In genomic region chrII:14488661-14489060, ce11 we compare ENCODE assay signal across 2 worm cellular contexts.
TF ChIP-seq lines count a peak whose summit lies in the region.

Gene usp-14 (minus strand): TSS chrII:14488688.

TF ChIP-seq in whole organism, L1 larva, 84 proteins besides CTCF, POLR2A, EP300 and RAD21 (continued from another document):
- TF ChIP-seq efl-1 (optimal IDR thresholded peaks at IDR 0.05; lab: Kevin White, UChicago) (peak; percentile 77 to 80), efl-1 (GFP tag; optimal IDR thresholded peaks at IDR 0.05 in 1 of 2; lab: Kevin White, UChicago) (peak; percentile 82 to 98), sup-37 (GFP tag; optimal IDR thresholded peaks at IDR 0.05; lab: Kevin White, UChicago) (no peak), C34B4.2 (tag; optimal IDR thresholded peaks at IDR 0.05; lab: Kevin White, UChicago) (no peak), Y116A8C.19 (tag; optimal IDR thresholded peaks at IDR 0.05; lab: Kevin White, UChicago; ENCODE audit: borderline replicate concordance) (no peak), ceh-88 (GFP tag; IDR thresholded peaks at IDR 0.05; lab: Robert Waterston, UW) (no peak), rnt-1 (tag; optimal IDR thresholded peaks at IDR 0.05; lab: Kevin White, UChicago) (peak; percentile 72), efl-3 (GFP tag; optimal IDR thresholded peaks at IDR 0.05; lab: Kevin White, UChicago) (no peak), hlh-17 (GFP tag; optimal IDR thresholded peaks at IDR 0.05; lab: Kevin White, UChicago; ENCODE audit: borderline replicate concordance) (no peak), nhr-20 (tag; optimal IDR thresholded peaks at IDR 0.05; lab: Kevin White, UChicago) (peak; percentile 67), sox-4 (tag; optimal IDR thresholded peaks at IDR 0.05; lab: Kevin White, UChicago) (no peak), mep-1 (tag; optimal IDR thresholded peaks at IDR 0.05; lab: Kevin White, UChicago) (peak; percentile 66), nhr-237 (tag; optimal IDR thresholded peaks at IDR 0.05; lab: Kevin White, UChicago) (no peak), mdl-1 (tag; optimal IDR thresholded peaks at IDR 0.05; lab: Kevin White, UChicago) (peak in 1 of 2 experiments; percentile 52), swsn-7 (tag; optimal IDR thresholded peaks at IDR 0.05; lab: Kevin White, UChicago) (peak; percentile 66), sptf-1 (tag; optimal IDR thresholded peaks at IDR 0.05; lab: Kevin White, UChicago) (no peak), pqm-1 (tag; optimal IDR thresholded peaks at IDR 0.05; lab: Kevin White, UChicago) (no peak), egl-27 (tag; optimal IDR thresholded peaks at IDR 0.05; lab: Kevin White, UChicago) (no peak), unc-86 (tag; optimal IDR thresholded peaks at IDR 0.05; lab: Kevin White, UChicago) (peak; percentile 30), lsy-2 (tag; optimal IDR thresholded peaks at IDR 0.05; lab: Kevin White, UChicago) (peak; percentile 70 to 78), mab-9 (GFP tag; IDR thresholded peaks at IDR 0.05; lab: Robert Waterston, UW) (no peak), nhr-19 (GFP tag; conservative IDR thresholded peaks at IDR 0.05; lab: Robert Waterston, UW) (peak; percentile 63), zag-1 (tag; optimal IDR thresholded peaks at IDR 0.05; lab: Kevin White, UChicago) (no peak), ets-5 (GFP tag; IDR thresholded peaks at IDR 0.05; lab: Robert Waterston, UW) (no peak), nhr-76 (tag; optimal IDR thresholded peaks at IDR 0.05; lab: Kevin White, UChicago) (no peak), fkh-10 (GFP tag; optimal IDR thresholded peaks at IDR 0.05; lab: Kevin White, UChicago) (no peak), dpl-1 (GFP tag; optimal IDR thresholded peaks at IDR 0.05; lab: Kevin White, UChicago) (peak; percentile 74 to 87 (median 87)), blmp-1 (tag; optimal IDR thresholded peaks at IDR 0.05; lab: Kevin White, UChicago) (peak; percentile 69), ceh-63 (GFP tag; optimal IDR thresholded peaks at IDR 0.05; lab: Kevin White, UChicago) (no peak), nhr-90 (tag; optimal IDR thresholded peaks at IDR 0.05; lab: Kevin White, UChicago; ENCODE audit: poor library complexity) (peak; percentile 70), unc-130 (tag; optimal IDR thresholded peaks at IDR 0.05; lab: Kevin White, UChicago) (peak; percentile 30), nhr-85 (tag; lab: Kevin White, UChicago) (peak; percentile 79), grh-1 (GFP tag; IDR thresholded peaks at IDR 0.05; lab: Robert Waterston, UW) (peak; percentile 37; the same call in 1 of the 2 replicates), fos-1 (tag; optimal IDR thresholded peaks at IDR 0.05; lab: Kevin White, UChicago) (no peak), ces-1 (GFP tag; optimal IDR thresholded peaks at IDR 0.05; lab: Kevin White, UChicago) (no peak), nhr-28 (tag; optimal IDR thresholded peaks at IDR 0.05; lab: Kevin White, UChicago) (no peak), alr-1 (tag; optimal IDR thresholded peaks at IDR 0.05; lab: Kevin White, UChicago; ENCODE audit: borderline replicate concordance) (no peak), lin-39 (tag; optimal IDR thresholded peaks at IDR 0.05; lab: Kevin White, UChicago) (no peak), nhr-71 (tag; optimal IDR thresholded peaks at IDR 0.05; lab: Kevin White, UChicago) (peak; percentile 74), nhr-77 (tag; optimal IDR thresholded peaks at IDR 0.05; lab: Kevin White, UChicago) (peak; percentile 58), lin-35 (GFP tag; optimal IDR thresholded peaks at IDR 0.05; lab: Kevin White, UChicago) (peak; percentile 82 to 90), isw-1 (GFP tag; IDR thresholded peaks at IDR 0.05; lab: Robert Waterston, UW) (peak; percentile 45), ztf-11 (tag; optimal IDR thresholded peaks at IDR 0.05; lab: Kevin White, UChicago) (no peak), fkh-8 (tag; optimal IDR thresholded peaks at IDR 0.05; lab: Kevin White, UChicago) (peak; percentile 55), lin-14 (GFP tag; optimal IDR thresholded peaks at IDR 0.05; lab: Kevin White, UChicago) (peak; percentile 91), unc-30 (tag; optimal IDR thresholded peaks at IDR 0.05; lab: Kevin White, UChicago) (no peak), zip-4 (GFP tag; optimal IDR thresholded peaks at IDR 0.05; lab: Kevin White, UChicago) (peak; percentile 50), hpl-2 (GFP tag; optimal IDR thresholded peaks at IDR 0.05; lab: Kevin White, UChicago) (no peak)
TF ChIP-seq in whole organism, L1 larva: peak in this region for 39.

TF ChIP-seq in whole organism, L4 larva, 104 proteins besides CTCF, POLR2A, EP300 and RAD21 (continued from another document):
- TF ChIP-seq nhr-77 (tag; optimal IDR thresholded peaks at IDR 0.05; lab: Kevin White, UChicago) (peak; percentile 60), zfp-3 (GFP tag; conservative IDR thresholded peaks at IDR 0.05; lab: Robert Waterston, UW) (0 out of 2 replicates have a peak, but pooled peaks have one; percentile 23), egl-43 (GFP tag; IDR thresholded peaks at IDR 0.05; lab: Robert Waterston, UW) (no peak), cey-2 (tag; optimal IDR thresholded peaks at IDR 0.05; lab: Kevin White, UChicago; ENCODE audit: borderline replicate concordance, insufficient read depth) (no peak), lsy-2 (tag; optimal IDR thresholded peaks at IDR 0.05; lab: Kevin White, UChicago) (peak in 1 of 2 experiments; percentile 79), rbr-2 (tag; optimal IDR thresholded peaks at IDR 0.05; lab: Kevin White, UChicago) (peak; percentile 44), ceh-28 (tag; optimal IDR thresholded peaks at IDR 0.05; lab: Kevin White, UChicago) (no peak), nhr-48 (tag; optimal IDR thresholded peaks at IDR 0.05; lab: Kevin White, UChicago) (no peak), ceh-82 (tag; optimal IDR thresholded peaks at IDR 0.05; lab: Kevin White, UChicago) (no peak), php-3 (GFP tag; IDR thresholded peaks at IDR 0.05; lab: Robert Waterston, UW) (no peak), hif-1 (tag; optimal IDR thresholded peaks at IDR 0.05; lab: Kevin White, UChicago) (peak in 1 of 2 experiments; percentile 71), lin-29 (GFP tag; IDR thresholded peaks at IDR 0.05; lab: Robert Waterston, UW) (no peak)
